Worm (Caenorhabditis elegans) whole organism, young adult: ENCODE measurements around the gene Y82E9BR.6.

Experiments used
- B0019.2 ChIP-seq: fragments of 200-800 bp; sonication (Bioruptor generic); conservative IDR thresholded peaks from 2 replicates; pipeline ENCODE4 v1.3.6; 2022; ENCODE audit warnings: missing genetic modification reagents, missing genetic modification characterization, missing compliant biosample characterization
- B0336.3 ChIP-seq: fragments of 200-800 bp; sonication (Bioruptor generic); IDR thresholded peaks from 2 replicates; pipeline ENCODE4 v1.3.6; 2022; ENCODE audit warnings: missing genetic modification characterization, missing compliant biosample characterization
- C06A6.2 ChIP-seq: fragments of 200-800 bp; sonication (Bioruptor generic); conservative IDR thresholded peaks from 2 replicates; pipeline ENCODE4 v1.3.6; 2022; ENCODE audit warnings: missing genetic modification characterization, missing compliant biosample characterization
- F10E7.11 ChIP-seq: sonication (generic microtip); optimal IDR thresholded peaks from 2 replicates; lab custom pipeline; 2017; ENCODE audit warnings: mild to moderate bottlenecking, missing genetic modification characterization, moderate library complexity, missing compliant biosample characterization
- F33H1.4 ChIP-seq: fragments of 200-800 bp; sonication (Bioruptor generic); IDR thresholded peaks from 2 replicates; pipeline ENCODE4 v1.3.6; 2022; ENCODE audit warnings: missing genetic modification reagents, missing genetic modification characterization, missing compliant biosample characterization
- F57C9.4 ChIP-seq: sonication (generic microtip); optimal IDR thresholded peaks from 2 replicates; lab custom pipeline; 2017; ENCODE audit warnings: mild to moderate bottlenecking, missing genetic modification characterization, missing compliant biosample characterization
- K11D2.4 ChIP-seq: fragments of 200-800 bp; sonication (Bioruptor generic); IDR thresholded peaks from 2 replicates; pipeline ENCODE4 v1.3.6; 2022; ENCODE audit warnings: missing genetic modification reagents, missing genetic modification characterization, missing compliant biosample characterization
- T26A5.8 ChIP-seq: sonication (generic microtip); optimal IDR thresholded peaks from 2 replicates; lab custom pipeline; 2016; ENCODE audit warnings: missing genetic modification characterization, missing compliant biosample characterization
- Y95B8A.8 ChIP-seq: fragments of 200-800 bp; sonication (Bioruptor generic); IDR thresholded peaks from 2 replicates; pipeline ENCODE4 v1.3.6; 2022; ENCODE audit warnings: missing genetic modification reagents, missing genetic modification characterization, missing compliant biosample characterization
- aptf-2 ChIP-seq: fragments of 200-800 bp; sonication (Bioruptor generic); conservative IDR thresholded peaks from 2 replicates; pipeline ENCODE4 v1.3.6; 2022; ENCODE audit warnings: missing genetic modification reagents, missing genetic modification characterization, missing compliant biosample characterization
- aptf-3 ChIP-seq: fragments of 200-800 bp; sonication (Bioruptor generic); IDR thresholded peaks from 2 replicates; pipeline ENCODE4 v1.3.6; 2022; ENCODE audit warnings: missing genetic modification characterization, missing compliant biosample characterization
- athp-1 ChIP-seq: sonication (generic microtip); optimal IDR thresholded peaks from 2 replicates; lab custom pipeline; 2017; ENCODE audit warnings: mild to moderate bottlenecking, missing genetic modification characterization, missing compliant biosample characterization
- attf-6 ChIP-seq: fragments of 200-800 bp; sonication (Bioruptor generic); IDR thresholded peaks from 2 replicates; pipeline ENCODE4 v1.3.6; 2022; ENCODE audit warnings: missing genetic modification reagents, missing genetic modification characterization, missing compliant biosample characterization
- bed-1 ChIP-seq: fragments of 200-800 bp; sonication (Bioruptor generic); IDR thresholded peaks from 2 replicates; pipeline ENCODE4 v1.3.6; 2022; ENCODE audit warnings: missing genetic modification reagents, missing genetic modification characterization, missing compliant biosample characterization
- bed-2 ChIP-seq: fragments of 200-800 bp; sonication (Bioruptor generic); IDR thresholded peaks from 2 replicates; pipeline ENCODE4 v1.3.6; 2022; ENCODE audit warnings: missing genetic modification reagents, missing genetic modification characterization, missing compliant biosample characterization
- ceh-40 ChIP-seq: fragments of 200-800 bp; sonication (Bioruptor generic); IDR thresholded peaks from 2 replicates; pipeline ENCODE4 v1.3.6; 2022; ENCODE audit warnings: missing genetic modification characterization, missing compliant biosample characterization
- ceh-58 ChIP-seq: fragments of 200-800 bp; sonication (Bioruptor generic); IDR thresholded peaks from 2 replicates; pipeline ENCODE4 v1.3.6; 2022; ENCODE audit warnings: missing genetic modification characterization, missing compliant biosample characterization
- die-1 ChIP-seq: sonication (generic microtip); optimal IDR thresholded peaks from 2 replicates; lab custom pipeline; 2016; ENCODE audit warnings: missing genotype, mild to moderate bottlenecking, missing genetic modification characterization, missing compliant biosample characterization
- dox-1 ChIP-seq: fragments of 200-800 bp; sonication (Bioruptor generic); IDR thresholded peaks from 2 replicates; pipeline ENCODE4 v1.3.6; 2022; ENCODE audit warnings: missing genetic modification reagents, missing genetic modification characterization, missing compliant biosample characterization
- dpff-1 ChIP-seq: sonication (generic microtip); optimal IDR thresholded peaks from 2 replicates; lab custom pipeline; 2017; ENCODE audit warnings: mild to moderate bottlenecking, missing genetic modification characterization, missing compliant biosample characterization
- efl-1 ChIP-seq: fragments of 150-350 bp; optimal IDR thresholded peaks from 2 replicates; lab custom pipeline; 2014; ENCODE audit warnings: missing biosample characterization, missing genetic modification reagents, missing genetic modification characterization
- egl-44 ChIP-seq: fragments of 200-800 bp; sonication (Bioruptor generic); IDR thresholded peaks from 2 replicates; pipeline ENCODE4 v1.3.6; 2022; ENCODE audit warnings: missing genetic modification reagents, missing genetic modification characterization, missing compliant biosample characterization
- ekl-4 ChIP-seq: fragments of 200-800 bp; sonication (Bioruptor generic); IDR thresholded peaks from 2 replicates; pipeline ENCODE4 v1.3.6; 2022; ENCODE audit warnings: missing genetic modification reagents, missing genetic modification characterization, missing compliant biosample characterization
- gei-17 ChIP-seq: fragments of 200-800 bp; sonication (Bioruptor generic); optimal IDR thresholded peaks from 2 replicates; lab custom pipeline; 2018; ENCODE audit warnings: mild to moderate bottlenecking, missing genetic modification characterization, missing compliant biosample characterization
- him-1 ChIP-seq: sonication (generic microtip); optimal IDR thresholded peaks from 2 replicates; lab custom pipeline; 2016; ENCODE audit warnings: missing genotype, missing genetic modification reagents, missing genetic modification characterization, missing compliant biosample characterization
- hlh-26 ChIP-seq: fragments of 200-800 bp; sonication (Bioruptor generic); conservative IDR thresholded peaks from 2 replicates; pipeline ENCODE4 v1.3.6; 2022; ENCODE audit warnings: missing genetic modification reagents, missing genetic modification characterization, missing compliant biosample characterization
- hrde-1 ChIP-seq: sonication (generic microtip); optimal IDR thresholded peaks from 2 replicates; lab custom pipeline; 2016; ENCODE audit warnings: missing genetic modification characterization, mild to moderate bottlenecking, missing compliant biosample characterization, moderate library complexity, missing genotype, missing genetic modification reagents, borderline replicate concordance
- let-526 ChIP-seq: fragments of 200-800 bp; sonication (Bioruptor generic); IDR thresholded peaks from 2 replicates; pipeline ENCODE4 v1.3.6; 2022; ENCODE audit warnings: missing genetic modification reagents, missing genetic modification characterization, missing compliant biosample characterization
- lin-26 ChIP-seq: fragments of 200-800 bp; sonication (Bioruptor generic); IDR thresholded peaks from 2 replicates; pipeline ENCODE4 v1.3.6; 2022; ENCODE audit warnings: missing genetic modification reagents, missing genetic modification characterization, missing compliant biosample characterization
- lir-1 ChIP-seq: fragments of 200-800 bp; sonication (Bioruptor generic); conservative IDR thresholded peaks from 2 replicates; pipeline ENCODE4 v1.3.6; 2022; ENCODE audit warnings: missing genetic modification reagents, missing genetic modification characterization, missing compliant biosample characterization
- madf-3 ChIP-seq: fragments of 200-800 bp; sonication (Bioruptor generic); IDR thresholded peaks from 2 replicates; pipeline ENCODE4 v1.3.6; 2022; ENCODE audit warnings: missing genetic modification reagents, missing genetic modification characterization, missing compliant biosample characterization
- madf-8 ChIP-seq: fragments of 200-800 bp; sonication (Bioruptor generic); conservative IDR thresholded peaks from 2 replicates; pipeline ENCODE4 v1.3.6; 2022; ENCODE audit warnings: missing genetic modification reagents, missing genetic modification characterization, missing compliant biosample characterization
- mel-28 ChIP-seq: sonication (generic microtip); optimal IDR thresholded peaks from 2 replicates; lab custom pipeline; 2016; ENCODE audit warnings: borderline replicate concordance, mild to moderate bottlenecking, missing genetic modification characterization, missing compliant biosample characterization
- mes-4 ChIP-seq: sonication (generic microtip); optimal IDR thresholded peaks from 2 replicates; lab custom pipeline; 2016; ENCODE audit warnings: missing genotype, missing genetic modification characterization, missing compliant biosample characterization
- nhr-179 ChIP-seq: sonication (generic microtip); optimal IDR thresholded peaks from 2 replicates; lab custom pipeline; 2016; ENCODE audit warnings: mild to moderate bottlenecking, missing genetic modification characterization, missing compliant biosample characterization
- nhr-27 ChIP-seq: fragments of 200-800 bp; sonication (Bioruptor generic); optimal IDR thresholded peaks from 2 replicates; lab custom pipeline; 2018; ENCODE audit warnings: mild to moderate bottlenecking, missing genetic modification characterization, moderate library complexity, missing compliant biosample characterization
- nhr-90 ChIP-seq: sonication (generic microtip); optimal IDR thresholded peaks from 2 replicates; lab custom pipeline; 2016; ENCODE audit warnings: missing genotype, mild to moderate bottlenecking, missing genetic modification characterization, missing compliant biosample characterization
- repo-1 ChIP-seq: sonication (generic microtip); optimal IDR thresholded peaks from 2 replicates; lab custom pipeline; 2017; ENCODE audit warnings: mild to moderate bottlenecking, missing genetic modification characterization, missing compliant biosample characterization
- somi-1 ChIP-seq: fragments of 200-800 bp; sonication (Bioruptor generic); optimal IDR thresholded peaks from 2 replicates; lab custom pipeline; 2018; ENCODE audit warnings: mild to moderate bottlenecking, missing genetic modification characterization, missing compliant biosample characterization
- sptf-2 ChIP-seq: fragments of 200-800 bp; sonication (Bioruptor generic); optimal IDR thresholded peaks from 2 replicates; lab custom pipeline; 2018; ENCODE audit warnings: mild to moderate bottlenecking, missing genetic modification characterization, missing compliant biosample characterization
- tbx-9 ChIP-seq: sonication (generic microtip); optimal IDR thresholded peaks from 2 replicates; lab custom pipeline; 2016; ENCODE audit warnings: borderline replicate concordance, missing genetic modification characterization, inconsistent platforms, missing compliant biosample characterization
- unc-130 ChIP-seq: sonication (generic microtip); optimal IDR thresholded peaks from 2 replicates; lab custom pipeline; 2016; ENCODE audit warnings: missing genetic modification reagents, missing genetic modification characterization, missing compliant biosample characterization
- unc-62 ChIP-seq: fragments of 150-350 bp; optimal IDR thresholded peaks from 2 replicates; lab custom pipeline; 2014; ENCODE audit warnings: missing biosample characterization, missing genetic modification reagents, missing genetic modification characterization
- xnd-1 ChIP-seq: sonication (generic microtip); optimal IDR thresholded peaks from 2 replicates; lab custom pipeline; 2016; ENCODE audit warnings: missing genotype, missing genetic modification reagents, missing genetic modification characterization, missing compliant biosample characterization
- zfh-2 ChIP-seq: fragments of 200-800 bp; sonication (Bioruptor generic); conservative IDR thresholded peaks from 2 replicates; pipeline ENCODE4 v1.3.6; 2022; ENCODE audit warnings: missing genetic modification reagents, missing genetic modification characterization, missing compliant biosample characterization
- ztf-25 ChIP-seq: fragments of 200-800 bp; sonication (Bioruptor generic); IDR thresholded peaks from 2 replicates; pipeline ENCODE4 v1.3.6; 2022; ENCODE audit warnings: missing genetic modification reagents, missing genetic modification characterization, missing compliant biosample characterization
- ztf-26 ChIP-seq: sonication (generic microtip); optimal IDR thresholded peaks from 2 replicates; lab custom pipeline; 2017; ENCODE audit warnings: missing genetic modification characterization, missing compliant biosample characterization
- ztf-3 ChIP-seq: fragments of 200-800 bp; sonication (Bioruptor generic); optimal IDR thresholded peaks from 2 replicates; lab custom pipeline; 2018; ENCODE audit warnings: mild to moderate bottlenecking, missing genetic modification characterization, missing compliant biosample characterization
- ztf-6 ChIP-seq: fragments of 200-800 bp; sonication (Bioruptor generic); IDR thresholded peaks from 2 replicates; pipeline ENCODE4 v1.3.6; 2022; ENCODE audit warnings: missing genetic modification reagents, missing genetic modification characterization, missing compliant biosample characterization

Gene Y82E9BR.6

DNA sequence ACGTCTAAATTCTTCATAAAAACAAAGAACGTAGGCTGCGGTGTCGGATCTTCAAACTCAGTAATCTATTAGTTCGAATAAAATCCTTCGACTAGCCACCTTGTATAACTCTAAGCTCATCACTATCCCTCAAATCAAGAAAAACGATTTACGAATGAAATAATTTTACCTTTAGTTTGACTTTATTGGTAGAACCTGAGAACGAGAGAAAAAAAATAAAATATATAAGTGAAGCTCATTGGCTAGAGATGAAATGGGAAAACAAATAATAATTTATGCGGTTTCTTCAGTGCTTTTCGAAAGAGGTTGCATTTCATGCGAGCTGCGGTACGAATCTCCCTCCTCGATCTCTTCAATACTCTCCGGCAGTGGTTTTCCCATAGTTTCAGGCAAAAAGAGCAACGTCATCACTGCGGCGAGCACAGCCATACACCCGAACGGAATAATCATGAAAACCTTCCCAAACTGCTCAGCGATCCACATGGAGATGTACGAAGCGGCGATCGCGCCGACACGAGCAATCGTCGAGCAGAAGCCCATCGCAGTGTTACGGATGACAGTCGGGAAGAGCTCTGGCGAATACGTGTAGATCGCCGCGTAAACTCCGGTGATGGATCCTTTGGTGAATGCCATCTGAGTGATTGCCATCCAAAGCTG, 38.8 kb downstream of the Y82E9BR.6 start:
- TF ChIP-seq dpff-1 (peak; percentile 81), tbx-9 (tag; lab: Kevin White, UChicago) (no peak), bed-1 (GFP tag; lab: Robert Waterston, UW) (no peak), nhr-27 (tag; lab: Kevin White, UChicago) (peak; percentile 83), ztf-6 (GFP tag; lab: Robert Waterston, UW) (no peak), dox-1 (GFP tag; lab: Robert Waterston, UW) (peak; percentile 51), xnd-1 (tag; lab: Kevin White, UChicago) (no peak), F10E7.11 (peak; percentile 94), gei-17 (peak; percentile 75), aptf-3 (GFP tag; lab: Robert Waterston, UW) (0 out of 2 replicates have a peak, but pooled peaks have one; percentile 39), lin-26 (GFP tag; lab: Robert Waterston, UW) (peak; percentile 87), unc-130 (peak; percentile 84), ztf-25 (GFP tag; lab: Robert Waterston, UW) (no peak), mel-28 (tag; lab: Kevin White, UChicago) (peak; percentile 41), madf-3 (GFP tag; lab: Robert Waterston, UW) (peak; percentile 94), nhr-90 (tag; lab: Kevin White, UChicago) (peak; percentile 93), C06A6.2 (GFP tag; lab: Robert Waterston, UW) (no peak), Y95B8A.8 (peak; percentile 85; the same call in 1 of the 2 replicates), let-526 (GFP tag; lab: Robert Waterston, UW) (no peak), B0336.3 (GFP tag; lab: Robert Waterston, UW) (peak; percentile 97), F57C9.4 (tag; lab: Kevin White, UChicago) (no peak), die-1 (tag; lab: Kevin White, UChicago) (peak; percentile 79), him-1 (peak; percentile 41), athp-1 (tag; lab: Kevin White, UChicago) (peak; percentile 96), attf-6 (peak; percentile 82), F33H1.4 (GFP tag; lab: Robert Waterston, UW) (peak; percentile 57; the same call in 1 of the 2 replicates), unc-62 (GFP tag; lab: Kevin White, UChicago) (no peak), hrde-1 (tag; lab: Kevin White, UChicago) (peak; percentile 96), madf-8 (GFP tag; lab: Robert Waterston, UW) (no peak), mes-4 (peak; percentile 17), ztf-3 (peak; percentile 74), aptf-2 (GFP tag; lab: Robert Waterston, UW) (no peak), sptf-2 (GFP tag; lab: Kevin White, UChicago) (peak; percentile 81), efl-1 (GFP tag; lab: Kevin White, UChicago) (peak; percentile 21), somi-1 (GFP tag; lab: Kevin White, UChicago) (peak; percentile 44), bed-2 (GFP tag; lab: Robert Waterston, UW) (no peak), B0019.2 (no peak), K11D2.4 (GFP tag; lab: Robert Waterston, UW) (0 out of 2 replicates have a peak, but pooled peaks have one; percentile 60), T26A5.8 (tag; lab: Kevin White, UChicago) (peak; percentile 95), zfh-2 (GFP tag; lab: Robert Waterston, UW) (peak; percentile 59), lir-1 (GFP tag; lab: Robert Waterston, UW) (no peak), hlh-26 (GFP tag; lab: Robert Waterston, UW) (no peak), nhr-179 (tag; lab: Kevin White, UChicago) (no peak), ekl-4 (GFP tag; lab: Robert Waterston, UW) (peak; percentile 91), ceh-58 (no peak), ceh-40 (GFP tag; lab: Robert Waterston, UW) (0 out of 2 replicates have a peak, but pooled peaks have one; percentile 47), repo-1 (peak; percentile 96), egl-44 (GFP tag; lab: Robert Waterston, UW) (peak; percentile 47; the same call in 1 of the 2 replicates), ztf-26 (peak; percentile 86)
